Fruit fly (Drosophila melanogaster) whole organism, embryonic: Measurements from ENCODE around the gene MESR6.

Experiments
- Abd-B ChIP-seq: fragments of 200-800 bp; sonication (Bioruptor generic); optimal IDR thresholded peaks from 2 replicates; lab custom pipeline; 2018; ENCODE audit warnings: missing biosample characterization, mild to moderate bottlenecking, missing genetic modification characterization, moderate library complexity
- CG10543 ChIP-seq: fragments of 200-800 bp; sonication (Bioruptor generic); optimal IDR thresholded peaks from 3 replicates; lab custom pipeline; 2017; ENCODE audit warnings: missing biosample characterization, mild to moderate bottlenecking, missing genetic modification characterization, moderate library complexity
- CG11695 ChIP-seq: fragments of 200-800 bp; sonication (Bioruptor generic); IDR thresholded peaks from 3 replicates; pipeline ENCODE4 v1.3.6; 2022; ENCODE audit warnings: missing biosample characterization, missing genetic modification characterization
- CG12219 ChIP-seq: fragments of 200-800 bp; sonication (Bioruptor generic); optimal IDR thresholded peaks from 3 replicates; lab custom pipeline; 2018; ENCODE audit warnings: missing biosample characterization, mild to moderate bottlenecking, missing genetic modification characterization
- CG15269 ChIP-seq: fragments of 200-800 bp; sonication (Bioruptor generic); optimal IDR thresholded peaks from 2 replicates; lab custom pipeline; 2018; ENCODE audit warnings: missing biosample characterization, mild to moderate bottlenecking, missing genetic modification characterization, moderate library complexity
- CG1603 ChIP-seq: fragments of 200-800 bp; sonication (Bioruptor generic); optimal IDR thresholded peaks from 2 replicates; lab custom pipeline; 2019; ENCODE audit warnings: missing biosample characterization, mild to moderate bottlenecking, missing genetic modification characterization, moderate library complexity
- CG18262 ChIP-seq: fragments of 200-800 bp; optimal IDR thresholded peaks from 3 replicates; lab custom pipeline; 2019; ENCODE audit warnings: missing biosample characterization, mild to moderate bottlenecking, missing genetic modification characterization, moderate library complexity
- CG2678 ChIP-seq: fragments of 200-800 bp; sonication (Bioruptor generic); optimal IDR thresholded peaks from 3 replicates; lab custom pipeline; 2019; ENCODE audit warnings: missing biosample characterization, mild to moderate bottlenecking, missing genetic modification characterization, moderate library complexity
- CG2889 ChIP-seq: fragments of 200-800 bp; sonication (Bioruptor generic); IDR thresholded peaks from 3 replicates; pipeline ENCODE4 v1.3.6; 2022; ENCODE audit warnings: missing biosample characterization, missing genetic modification characterization
- CG6654 ChIP-seq: fragments of 200-800 bp; sonication (Bioruptor generic); optimal IDR thresholded peaks from 2 replicates; lab custom pipeline; 2017; ENCODE audit warnings: missing biosample characterization, mild to moderate bottlenecking, missing genetic modification characterization
- CG7556 ChIP-seq: fragments of 200-800 bp; sonication (Bioruptor generic); optimal IDR thresholded peaks from 2 replicates; lab custom pipeline; 2017; ENCODE audit warnings: missing biosample characterization, mild to moderate bottlenecking, missing genetic modification characterization
- CG8089 ChIP-seq: fragments of 200-800 bp; sonication (Bioruptor generic); optimal IDR thresholded peaks from 3 replicates; lab custom pipeline; 2016; ENCODE audit warnings: missing biosample characterization, missing genetic modification characterization
- CG8388 ChIP-seq: fragments of 200-800 bp; sonication (Bioruptor generic); optimal IDR thresholded peaks from 2 replicates; lab custom pipeline; 2019; ENCODE audit warnings: missing biosample characterization, mild to moderate bottlenecking, missing genetic modification characterization, moderate library complexity
- CG8478 ChIP-seq: fragments of >200 bp; optimal IDR thresholded peaks from 2 replicates; lab custom pipeline; 2018
- CG8765 ChIP-seq: fragments of 200-800 bp; sonication (Bioruptor generic); IDR thresholded peaks from 2 replicates; pipeline ENCODE4 v1.3.6; 2022; ENCODE audit warnings: missing biosample characterization, missing genetic modification characterization
- CG8924 ChIP-seq: fragments of 200-800 bp; optimal IDR thresholded peaks from 3 replicates; lab custom pipeline; 2019; ENCODE audit warnings: missing biosample characterization, mild to moderate bottlenecking, missing genetic modification characterization, moderate library complexity
- D ChIP-seq, 2 experiments: fragments of 200-800 bp in 1 of 2; fragments of >200 bp in 1 of 2; sonication (Bioruptor generic) in 1 of 2; optimal IDR thresholded peaks; 2 replicates in 1 of 2; 3 replicates in 1 of 2; lab custom pipeline; 2017; ENCODE audit warnings: mild to moderate bottlenecking in 1 of 2, missing biosample characterization in 1 of 2, missing genetic modification characterization in 1 of 2, missing genetic modification reagents in 1 of 2
- Doc3 ChIP-seq: fragments of 200-800 bp; sonication (Bioruptor generic); IDR thresholded peaks from 3 replicates; pipeline ENCODE4 v1.3.6; 2022; ENCODE audit warnings: missing biosample characterization, missing genetic modification characterization; ENCODE audit not compliant: partially characterized antibody
- E2f2 ChIP-seq: fragments of 200-800 bp; sonication (Bioruptor generic); IDR thresholded peaks from 2 replicates; pipeline ENCODE4 v1.3.6; 2022; ENCODE audit warnings: missing biosample characterization, missing genetic modification characterization
- HHEX ChIP-seq: fragments of 200-800 bp; sonication (Bioruptor generic); optimal IDR thresholded peaks from 3 replicates; lab custom pipeline; 2017; ENCODE audit warnings: missing biosample characterization, mild to moderate bottlenecking, missing genetic modification characterization, missing genetic modification reagents
- Hr3 ChIP-seq: fragments of 200-800 bp; sonication (Bioruptor generic); optimal IDR thresholded peaks from 3 replicates; lab custom pipeline; 2016; ENCODE audit warnings: missing biosample characterization, missing genetic modification characterization
- Hr51 ChIP-seq, 2 experiments: fragments of 200-800 bp; sonication (Bioruptor generic); optimal IDR thresholded peaks; 2 replicates in 1 of 2; 3 replicates in 1 of 2; lab custom pipeline; 2016 to 2018; ENCODE audit warnings: missing biosample characterization in 2 of 2, missing genetic modification characterization in 2 of 2, mild to moderate bottlenecking in 1 of 2, moderate library complexity in 1 of 2
- Hr78 ChIP-seq, 2 experiments: fragments of 200-800 bp in 1 of 2; fragments of >200 bp in 1 of 2; sonication (Bioruptor generic) in 1 of 2; optimal IDR thresholded peaks; 2 replicates each; lab custom pipeline; 2017 to 2019; ENCODE audit warnings: missing biosample characterization in 2 of 2, missing genetic modification characterization in 2 of 2, mild to moderate bottlenecking in 1 of 2, moderate library complexity in 1 of 2
- Oli ChIP-seq: fragments of 200-800 bp; sonication (Bioruptor generic); optimal IDR thresholded peaks from 2 replicates; lab custom pipeline; 2018; ENCODE audit warnings: missing biosample characterization, mild to moderate bottlenecking, missing genetic modification characterization, moderate library complexity
- Sox100B ChIP-seq: fragments of 200-800 bp; sonication (Bioruptor generic); optimal IDR thresholded peaks from 3 replicates; lab custom pipeline; 2018; ENCODE audit warnings: missing biosample characterization, mild to moderate bottlenecking, missing genetic modification characterization
- Stat92E ChIP-seq, 3 experiments: fragments of >200 bp in 2 of 3; fragments of 200-800 bp in 1 of 3; sonication (Bioruptor generic) in 1 of 3; optimal IDR thresholded peaks; 2 replicates each; lab custom pipeline; 2017 to 2019; ENCODE audit warnings: missing biosample characterization in 3 of 3, missing genetic modification characterization in 3 of 3, mild to moderate bottlenecking in 1 of 3, moderate library complexity in 1 of 3
- abd-A ChIP-seq: fragments of 200-800 bp; sonication (Bioruptor generic); optimal IDR thresholded peaks from 3 replicates; lab custom pipeline; 2019; ENCODE audit warnings: missing biosample characterization, mild to moderate bottlenecking, missing genetic modification characterization, moderate library complexity
- aop ChIP-seq: fragments of 200-800 bp; sonication (Bioruptor generic); IDR thresholded peaks from 2 replicates; pipeline ENCODE4 v1.3.6; 2022; ENCODE audit warnings: missing biosample characterization, missing genetic modification characterization
- bowl ChIP-seq: fragments of 200-800 bp; sonication (Bioruptor generic); IDR thresholded peaks from 2 replicates; pipeline ENCODE4 v1.3.6; 2022; ENCODE audit warnings: missing biosample characterization, missing genetic modification characterization
- bsh ChIP-seq, 2 experiments: fragments of 200-800 bp; sonication (Bioruptor generic); optimal IDR thresholded peaks; 2 replicates each; lab custom pipeline; 2017 to 2018; ENCODE audit warnings: mild to moderate bottlenecking in 2 of 2, missing biosample characterization in 2 of 2, missing genetic modification characterization in 2 of 2, moderate library complexity in 1 of 2
- cad ChIP-seq: fragments of >200 bp; optimal IDR thresholded peaks from 2 replicates; lab custom pipeline; 2017; ENCODE audit warnings: missing biosample characterization, missing genetic modification characterization
- chm ChIP-seq: fragments of 200-800 bp; sonication (Bioruptor generic); IDR thresholded peaks from 2 replicates; pipeline ENCODE4 v1.3.6; 2022; ENCODE audit warnings: missing biosample characterization, missing genetic modification characterization
- dimm ChIP-seq: fragments of 200-800 bp; sonication (Bioruptor generic); IDR thresholded peaks from 2 replicates; pipeline ENCODE4 v1.3.6; 2022; ENCODE audit warnings: missing biosample characterization, missing genetic modification characterization
- dpn ChIP-seq, 2 experiments: fragments of 200-800 bp; sonication (Bioruptor generic); optimal IDR thresholded peaks; 3 replicates each; lab custom pipeline; 2016; ENCODE audit warnings: missing biosample characterization in 2 of 2, missing genetic modification characterization in 2 of 2
- eyg ChIP-seq: fragments of 200-800 bp; sonication (Bioruptor generic); optimal IDR thresholded peaks from 3 replicates; lab custom pipeline; 2016; ENCODE audit warnings: missing biosample characterization, missing genetic modification characterization
- fd102C ChIP-seq: fragments of 200-800 bp; sonication (Bioruptor generic); optimal IDR thresholded peaks from 2 replicates; lab custom pipeline; 2018; ENCODE audit warnings: missing biosample characterization, mild to moderate bottlenecking, missing genetic modification characterization, moderate library complexity
- fd96Cb ChIP-seq: fragments of 200-800 bp; sonication (Bioruptor generic); optimal IDR thresholded peaks from 2 replicates; lab custom pipeline; 2018; ENCODE audit warnings: missing biosample characterization, mild to moderate bottlenecking, missing genetic modification characterization, moderate library complexity
- gcm ChIP-seq: fragments of 200-800 bp; sonication (Bioruptor generic); optimal IDR thresholded peaks from 2 replicates; lab custom pipeline; 2019; ENCODE audit warnings: missing biosample characterization, mild to moderate bottlenecking, missing genetic modification characterization, moderate library complexity
- gsb-n ChIP-seq: fragments of 200-800 bp; sonication (Bioruptor generic); optimal IDR thresholded peaks from 3 replicates; lab custom pipeline; 2018; ENCODE audit warnings: missing biosample characterization, mild to moderate bottlenecking, missing genetic modification characterization
- hth ChIP-seq: fragments of >200 bp; optimal IDR thresholded peaks from 2 replicates; lab custom pipeline; 2017; ENCODE audit warnings: inconsistent platforms
- insv ChIP-seq, 2 experiments: fragments of 200-800 bp; sonication (Bioruptor generic); optimal IDR thresholded peaks; 3 replicates each; lab custom pipeline; 2016 to 2018; ENCODE audit warnings: missing biosample characterization in 2 of 2, missing genetic modification characterization in 2 of 2
- nmo ChIP-seq: fragments of 200-800 bp; sonication (Bioruptor generic); optimal IDR thresholded peaks from 2 replicates; lab custom pipeline; 2018; ENCODE audit warnings: missing biosample characterization, mild to moderate bottlenecking, missing genetic modification characterization, moderate library complexity
- peb ChIP-seq: fragments of 200-800 bp; sonication (Bioruptor generic); IDR thresholded peaks from 2 replicates; pipeline ENCODE4 v1.3.6; 2022; ENCODE audit warnings: missing biosample characterization, missing genetic modification characterization
- phol ChIP-seq: fragments of 200-800 bp; sonication (Bioruptor generic); optimal IDR thresholded peaks from 3 replicates; lab custom pipeline; 2018; ENCODE audit warnings: missing biosample characterization, mild to moderate bottlenecking, missing genetic modification characterization, moderate library complexity
- sd ChIP-seq: fragments of 200-800 bp; sonication (Bioruptor generic); optimal IDR thresholded peaks from 3 replicates; lab custom pipeline; 2018; ENCODE audit warnings: missing biosample characterization, mild to moderate bottlenecking, missing genetic modification characterization, moderate library complexity
- sens-2 ChIP-seq: fragments of 200-800 bp; sonication (Bioruptor generic); IDR thresholded peaks from 2 replicates; pipeline ENCODE4 v1.3.6; 2022; ENCODE audit warnings: missing biosample characterization, missing genetic modification characterization
- stc ChIP-seq: fragments of 200-800 bp; sonication (Bioruptor generic); IDR thresholded peaks from 2 replicates; pipeline ENCODE4 v1.3.6; 2022; ENCODE audit warnings: missing biosample characterization, missing genetic modification characterization
- unpg ChIP-seq: fragments of 200-800 bp; sonication (Bioruptor generic); optimal IDR thresholded peaks from 3 replicates; lab custom pipeline; 2018; ENCODE audit warnings: missing biosample characterization, mild to moderate bottlenecking, missing genetic modification characterization, moderate library complexity

The MESR6 gene

dm6 chr3L:19073029-19073908 lies 19.2 kb upstream of the MESR6 start (continued):
- TF ChIP-seq CG12219 (GFP tag; lab: Kevin White, UChicago) (no peak), CG8478 (lab: Kevin White, UChicago) (no peak), bowl (GFP tag; lab: Robert Waterston, UW) (peak; percentile 26; the same call in 1 of the 2 replicates), dpn (GFP tag; optimal IDR thresholded peaks at IDR 0.05; lab: Kevin White, UChicago) (peak in 1 of 2 experiments; percentile 3), phol (tag; lab: Kevin White, UChicago) (no peak), CG8924 (tag; lab: Kevin White, UChicago) (no peak), chm (no peak), stc (peak; percentile 7; the same call in 1 of the 2 replicates), CG1603 (peak; percentile 16), cad (no peak), CG10543 (GFP tag; lab: Kevin White, UChicago) (peak; percentile 1), fd102C (no peak), CG8089 (GFP tag; lab: Kevin White, UChicago) (no peak), peb (no peak), hth (no peak), bsh (GFP tag; optimal IDR thresholded peaks at IDR 0.05; lab: Kevin White, UChicago) (peak in 1 of 2 experiments; percentile 7), Doc3 (GFP tag; lab: Robert Waterston, UW) (no peak), Sox100B (peak; percentile 30), CG6654 (GFP tag; lab: Kevin White, UChicago) (no peak), abd-A (peak; percentile 42), sens-2 (GFP tag; lab: Robert Waterston, UW) (no peak), eyg (GFP tag; lab: Kevin White, UChicago) (no peak), insv (GFP tag; optimal IDR thresholded peaks at IDR 0.05; lab: Kevin White, UChicago) (no peak), aop (GFP tag; lab: Robert Waterston, UW) (no peak), CG2889 (GFP tag; lab: Robert Waterston, UW) (no peak)

- TF ChIP-seq Hr51 (GFP tag; optimal IDR thresholded peaks at IDR 0.05; lab: Kevin White, UChicago) (peak in 1 of 2 experiments; percentile 75), CG8388 (GFP tag; lab: Kevin White, UChicago) (peak; percentile 74), Oli (peak; percentile 59), CG11695 (GFP tag; lab: Robert Waterston, UW) (0 out of 3 replicates have a peak, but pooled peaks have one; percentile 9), unpg (peak; percentile 57), fd96Cb (peak; percentile 69), Hr78 (GFP tag; optimal IDR thresholded peaks at IDR 0.05; lab: Kevin White, UChicago) (peak in 1 of 2 experiments; percentile 3), nmo (GFP tag; lab: Kevin White, UChicago) (peak; percentile 79), CG18262 (tag; lab: Kevin White, UChicago) (peak; percentile 82), CG7556 (GFP tag; lab: Kevin White, UChicago) (peak; percentile 63), E2f2 (GFP tag; lab: Robert Waterston, UW) (no peak), gsb-n (tag; lab: Kevin White, UChicago) (peak; percentile 70), Abd-B (GFP tag; lab: Kevin White, UChicago) (peak; percentile 34), CG2678 (peak; percentile 73), dimm (GFP tag; lab: Robert Waterston, UW) (no peak), Hr3 (GFP tag; lab: Kevin White, UChicago) (peak; percentile 25), CG15269 (peak; percentile 41), sd (tag; lab: Kevin White, UChicago) (peak; percentile 17), Sox100B (peak; percentile 75), D (optimal IDR thresholded peaks at IDR 0.05; lab: Kevin White, UChicago) (no peak), D (GFP tag; optimal IDR thresholded peaks at IDR 0.05; lab: Kevin White, UChicago) (peak; percentile 49), Stat92E (GFP tag; optimal IDR thresholded peaks at IDR 0.05; lab: Kevin White, UChicago) (peak in 1 of 3 experiments; percentile 5), gcm (GFP tag; lab: Kevin White, UChicago) (peak; percentile 46), HHEX (GFP tag; lab: Kevin White, UChicago) (peak; percentile 5), CG8765 (GFP tag; lab: Robert Waterston, UW) (no peak)
These were observed 18.6 kb upstream of the MESR6 start for dm6 chr3L:19073909-19074239.
